Worm (Caenorhabditis elegans) whole organism, L1 larva: Measurements from ENCODE around the gene rps-11.

Experiments
- Y116A8C.19 ChIP-seq: sonication (generic microtip); optimal IDR thresholded peaks from 2 replicates; lab custom pipeline; 2016; ENCODE audit warnings: missing compliant biosample characterization, missing genetic modification characterization, borderline replicate concordance
- ama-1 ChIP-seq: fragments of 150-350 bp; optimal IDR thresholded peaks from 2 replicates; lab custom pipeline; 2014
- ceh-63 ChIP-seq: fragments of 200-800 bp; sonication (Bioruptor generic); optimal IDR thresholded peaks from 2 replicates; lab custom pipeline; 2018; ENCODE audit warnings: mild to moderate bottlenecking, missing genetic modification characterization, missing compliant biosample characterization
- ceh-82 ChIP-seq, 3 experiments: fragments of 150-350 bp in 1 of 3; sonication (generic microtip) in 2 of 3; optimal IDR thresholded peaks; 2 replicates each; lab custom pipeline; 2014 to 2017; ENCODE audit warnings: missing biosample characterization in 3 of 3, missing genetic modification characterization in 3 of 3
- ceh-88 ChIP-seq: fragments of 200-800 bp; sonication (Bioruptor generic); IDR thresholded peaks from 2 replicates; pipeline ENCODE4 v1.3.6; 2022; ENCODE audit warnings: missing genetic modification characterization, missing compliant biosample characterization
- ces-1 ChIP-seq: fragments of 150-350 bp; optimal IDR thresholded peaks from 2 replicates; lab custom pipeline; 2014; ENCODE audit warnings: missing biosample characterization, missing genetic modification reagents, missing genetic modification characterization
- dsc-1 ChIP-seq: sonication (generic microtip); optimal IDR thresholded peaks from 2 replicates; lab custom pipeline; 2016; ENCODE audit warnings: mild to moderate bottlenecking, missing genetic modification characterization, missing compliant biosample characterization
- efl-1 ChIP-seq, 4 experiments: fragments of 150-350 bp; optimal IDR thresholded peaks in 3 of 4; peaks in 1 of 4; 1 replicate in 1 of 4; 2 replicates in 3 of 4; lab custom pipeline; 2014; ENCODE audit warnings: missing biosample characterization in 2 of 4, missing genetic modification characterization in 2 of 4, missing genetic modification reagents in 2 of 4
- elt-2 ChIP-seq: sonication (generic microtip); optimal IDR thresholded peaks from 2 replicates; lab custom pipeline; 2016; ENCODE audit warnings: missing genetic modification characterization, mild to moderate bottlenecking, inconsistent platforms, missing compliant biosample characterization, missing genetic modification reagents
- ets-5 ChIP-seq: fragments of 200-800 bp; sonication (Bioruptor generic); IDR thresholded peaks from 2 replicates; pipeline ENCODE4 v1.3.6; 2022; ENCODE audit warnings: missing genetic modification characterization, missing compliant biosample characterization
- fkh-10 ChIP-seq: sonication (generic microtip); optimal IDR thresholded peaks from 2 replicates; lab custom pipeline; 2017; ENCODE audit warnings: missing biosample characterization, missing genetic modification reagents, missing genetic modification characterization
- fkh-4 ChIP-seq: sonication (generic microtip); optimal IDR thresholded peaks from 2 replicates; lab custom pipeline; 2016; ENCODE audit warnings: missing compliant biosample characterization, missing genetic modification characterization, borderline replicate concordance
- fkh-8 ChIP-seq: sonication (generic microtip); optimal IDR thresholded peaks from 2 replicates; lab custom pipeline; 2016; ENCODE audit warnings: mild to moderate bottlenecking, missing genetic modification characterization, missing compliant biosample characterization
- hpl-2 ChIP-seq: fragments of 150-350 bp; optimal IDR thresholded peaks from 2 replicates; lab custom pipeline; 2014; ENCODE audit warnings: missing biosample characterization, missing genetic modification reagents, missing genetic modification characterization
- isw-1 ChIP-seq: fragments of 200-800 bp; sonication (Bioruptor generic); IDR thresholded peaks from 2 replicates; pipeline ENCODE4 v1.3.6; 2022; ENCODE audit warnings: missing genetic modification characterization, missing compliant biosample characterization
- jun-1 ChIP-seq: fragments of 150-350 bp; optimal IDR thresholded peaks from 2 replicates; lab custom pipeline; 2014; ENCODE audit warnings: missing biosample characterization, missing genetic modification reagents, missing genetic modification characterization
- lin-13 ChIP-seq: fragments of 150-350 bp; optimal IDR thresholded peaks from 2 replicates; lab custom pipeline; 2014; ENCODE audit warnings: missing biosample characterization, missing genetic modification reagents, missing genetic modification characterization
- lin-14 ChIP-seq: fragments of 200-800 bp; sonication (Bioruptor generic); optimal IDR thresholded peaks from 2 replicates; lab custom pipeline; 2018; ENCODE audit warnings: mild to moderate bottlenecking, missing genetic modification characterization, moderate library complexity, missing compliant biosample characterization
- lir-3 ChIP-seq: sonication (generic microtip); optimal IDR thresholded peaks from 2 replicates; lab custom pipeline; 2016; ENCODE audit warnings: mild to moderate bottlenecking, missing genetic modification characterization, moderate library complexity, missing compliant biosample characterization; ENCODE audit not compliant: poor library complexity
- mab-9 ChIP-seq: fragments of 200-800 bp; sonication (Bioruptor generic); IDR thresholded peaks from 2 replicates; pipeline ENCODE4 v1.3.6; 2022; ENCODE audit warnings: missing genetic modification reagents, missing genetic modification characterization, missing compliant biosample characterization
- mdl-1 ChIP-seq, 2 experiments: fragments of 150-350 bp; optimal IDR thresholded peaks; 2 replicates each; lab custom pipeline; 2014 to 2017; ENCODE audit warnings: missing biosample characterization in 2 of 2, missing genetic modification characterization in 2 of 2, inconsistent platforms in 1 of 2
- mef-2 ChIP-seq: fragments of 150-350 bp; optimal IDR thresholded peaks from 2 replicates; lab custom pipeline; 2014; ENCODE audit warnings: missing biosample characterization, missing genetic modification characterization
- mep-1 ChIP-seq: fragments of 150-350 bp; optimal IDR thresholded peaks from 2 replicates; lab custom pipeline; 2014; ENCODE audit warnings: missing biosample characterization, missing genetic modification characterization
- nhr-11 ChIP-seq: fragments of 150-350 bp; optimal IDR thresholded peaks from 2 replicates; lab custom pipeline; 2014; ENCODE audit warnings: missing biosample characterization, missing genetic modification characterization
- nhr-12 ChIP-seq: sonication (generic microtip); optimal IDR thresholded peaks from 2 replicates; lab custom pipeline; 2017; ENCODE audit warnings: missing biosample characterization, missing genetic modification characterization
- nhr-28 ChIP-seq: fragments of 150-350 bp; optimal IDR thresholded peaks from 2 replicates; lab custom pipeline; 2014; ENCODE audit warnings: missing biosample characterization, missing genetic modification characterization
- nhr-76 ChIP-seq: sonication (generic microtip); optimal IDR thresholded peaks from 2 replicates; lab custom pipeline; 2017; ENCODE audit warnings: missing biosample characterization, missing genetic modification characterization
- nhr-77 ChIP-seq: fragments of 150-350 bp; optimal IDR thresholded peaks from 2 replicates; lab custom pipeline; 2014; ENCODE audit warnings: missing biosample characterization, missing genetic modification characterization
- nhr-84 ChIP-seq: sonication (generic microtip); optimal IDR thresholded peaks from 2 replicates; lab custom pipeline; 2017; ENCODE audit warnings: missing biosample characterization, missing genetic modification characterization
- nhr-85 ChIP-seq: sonication (generic microtip); peaks from one replicate; lab custom pipeline; 2016; ENCODE audit warnings: missing genetic modification characterization, inconsistent platforms, missing compliant biosample characterization
- pag-3 ChIP-seq: sonication (generic microtip); optimal IDR thresholded peaks from 2 replicates; lab custom pipeline; 2017; ENCODE audit warnings: missing genetic modification characterization, mild to moderate bottlenecking, missing compliant biosample characterization, antibody characterized with exemption, borderline replicate concordance; ENCODE audit not compliant: insufficient read depth
- pax-3 ChIP-seq: fragments of 200-800 bp; sonication (Bioruptor generic); optimal IDR thresholded peaks from 2 replicates; lab custom pipeline; 2018; ENCODE audit warnings: mild to moderate bottlenecking, missing genetic modification characterization, moderate library complexity, missing compliant biosample characterization
- rnt-1 ChIP-seq: sonication (generic microtip); optimal IDR thresholded peaks from 2 replicates; lab custom pipeline; 2016; ENCODE audit warnings: mild to moderate bottlenecking, missing genetic modification characterization, moderate library complexity, missing compliant biosample characterization
- snpc-4 ChIP-seq: fragments of 150-350 bp; optimal IDR thresholded peaks from 2 replicates; lab custom pipeline; 2014; ENCODE audit warnings: missing biosample characterization, missing genetic modification characterization
- sox-4 ChIP-seq: sonication (generic microtip); optimal IDR thresholded peaks from 2 replicates; lab custom pipeline; 2016; ENCODE audit warnings: missing genetic modification characterization, missing compliant biosample characterization
- swsn-7 ChIP-seq: sonication (generic microtip); optimal IDR thresholded peaks from 2 replicates; lab custom pipeline; 2016; ENCODE audit warnings: missing genetic modification characterization, missing compliant biosample characterization
- unc-130 ChIP-seq: fragments of 150-350 bp; optimal IDR thresholded peaks from 2 replicates; lab custom pipeline; 2017; ENCODE audit warnings: missing biosample characterization, missing genetic modification characterization, inconsistent platforms
- unc-62 ChIP-seq: fragments of 150-350 bp; optimal IDR thresholded peaks from 2 replicates; lab custom pipeline; 2014; ENCODE audit warnings: missing biosample characterization, missing genetic modification reagents, missing genetic modification characterization
- ztf-4 ChIP-seq: fragments of 150-350 bp; optimal IDR thresholded peaks from 2 replicates; lab custom pipeline; 2014; ENCODE audit warnings: missing biosample characterization, missing genetic modification characterization

rps-11 gene

DNA sequence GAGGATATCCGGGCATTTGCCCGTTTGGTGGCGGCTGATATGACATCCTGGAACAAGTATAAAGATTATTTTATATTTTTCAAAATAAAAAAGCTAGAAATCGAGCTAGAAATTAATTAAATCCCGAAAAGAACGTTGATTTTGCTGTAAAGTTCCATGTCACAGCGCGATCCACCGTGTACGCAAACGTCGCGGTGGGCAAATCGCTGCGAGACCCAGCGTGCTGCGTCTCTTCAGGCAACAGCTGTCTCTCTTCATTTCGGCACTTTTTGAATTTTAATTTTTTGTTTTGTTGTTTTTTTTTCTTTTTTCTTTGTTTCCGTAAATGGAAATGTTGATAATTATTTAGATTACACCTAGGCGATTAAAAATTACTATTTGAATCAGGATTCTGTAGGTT is 36.3 kb upstream of the rps-11 start, which contains the start of gene sec-24.1 (continued):
- TF ChIP-seq hpl-2 (peak; percentile 31), nhr-12 (tag; lab: Kevin White, UChicago) (no peak), dsc-1 (tag; lab: Kevin White, UChicago) (peak; percentile 94), nhr-11 (tag; lab: Kevin White, UChicago) (peak; percentile 87), mab-9 (peak; percentile 29; the same call in 1 of the 2 replicates), ceh-88 (GFP tag; lab: Robert Waterston, UW) (peak; percentile 42; the same call in 1 of the 2 replicates), swsn-7 (tag; lab: Kevin White, UChicago) (peak; percentile 93), mef-2 (tag; lab: Kevin White, UChicago) (peak; percentile 49), ets-5 (no peak), unc-130 (tag; lab: Kevin White, UChicago) (peak; percentile 94), elt-2 (tag; lab: Kevin White, UChicago) (peak; percentile 60), mdl-1 (tag; optimal IDR thresholded peaks at IDR 0.05; lab: Kevin White, UChicago) (peak in 1 of 2 experiments; percentile 83), nhr-76 (tag; lab: Kevin White, UChicago) (no peak), Y116A8C.19 (no peak), unc-62 (GFP tag; lab: Kevin White, UChicago) (no peak), fkh-4 (peak; percentile 55), lin-13 (GFP tag; lab: Kevin White, UChicago) (peak; percentile 75), nhr-28 (no peak), isw-1 (GFP tag; lab: Robert Waterston, UW) (peak; percentile 91), jun-1 (peak; percentile 85), ztf-4 (tag; lab: Kevin White, UChicago) (peak; percentile 83), lir-3 (peak; percentile 79), rnt-1 (tag; lab: Kevin White, UChicago) (peak; percentile 95), fkh-10 (GFP tag; lab: Kevin White, UChicago) (peak; percentile 11), nhr-84 (tag; lab: Kevin White, UChicago) (no peak), snpc-4 (tag; lab: Kevin White, UChicago) (peak; percentile 62), lin-14 (GFP tag; lab: Kevin White, UChicago) (peak; percentile 93), pag-3 (no peak), ceh-63 (GFP tag; lab: Kevin White, UChicago) (no peak), mep-1 (tag; lab: Kevin White, UChicago) (peak; percentile 87), sox-4 (tag; lab: Kevin White, UChicago) (peak; percentile 79), fkh-8 (tag; lab: Kevin White, UChicago) (peak; percentile 72), pax-3 (tag; lab: Kevin White, UChicago) (peak; percentile 66)
- TF ChIP-seq, all 84 proteins: peak for 60

DNA sequence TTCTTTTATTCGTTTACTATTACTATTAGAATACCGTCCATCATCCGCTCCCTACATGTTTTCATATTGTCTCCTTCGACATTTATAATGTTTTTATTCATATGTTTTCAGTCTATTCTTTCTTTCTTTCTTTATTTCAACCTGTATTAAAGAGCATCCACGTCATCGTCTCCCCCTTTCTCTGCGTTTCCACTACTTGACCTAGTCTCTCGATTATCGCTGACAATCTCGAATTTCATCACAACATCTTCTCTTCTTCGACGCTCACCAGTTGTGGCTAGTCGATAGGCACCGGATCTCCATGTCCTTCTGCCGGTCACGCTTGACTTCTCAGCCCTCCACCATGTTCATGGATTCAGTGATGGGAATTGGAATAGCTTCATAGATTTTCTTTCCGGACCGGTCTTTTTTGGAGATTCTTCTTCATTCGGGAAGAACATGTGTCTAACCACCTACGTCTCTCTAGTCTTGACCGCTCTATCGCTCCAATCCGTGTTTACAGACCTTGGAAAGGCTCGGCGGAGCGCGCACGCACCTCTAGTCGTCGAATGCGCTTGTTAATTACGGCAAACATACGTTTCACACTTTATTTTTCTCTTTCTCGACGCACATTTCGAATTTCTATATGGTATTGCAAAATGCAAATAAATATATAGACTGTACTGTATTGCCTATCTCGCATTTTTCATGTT is 34.0 kb upstream of the rps-11 start:
- no peak for TF ChIP-seq ama-1 (lab: Kevin White, UChicago)
- peak; percentile 16 for TF ChIP-seq nhr-85 (tag; lab: Kevin White, UChicago)
- no peak for TF ChIP-seq efl-1 (optimal IDR thresholded peaks at IDR 0.05; lab: Kevin White, UChicago)
- TF ChIP-seq efl-1 (GFP tag; optimal IDR thresholded peaks at IDR 0.05 in 1 of 2; lab: Kevin White, UChicago) = peak in 1 of 2 experiments; percentile 85

- no peak for TF ChIP-seq nhr-77
- TF ChIP-seq fkh-4 = peak; percentile 81
- TF ChIP-seq ceh-82 (tag; optimal IDR thresholded peaks at IDR 0.05; lab: Kevin White, UChicago) = no peak
- TF ChIP-seq dsc-1 (tag; lab: Kevin White, UChicago) = peak; percentile 92
- TF ChIP-seq ces-1 = no peak
- no peak for TF ChIP-seq snpc-4 (tag; lab: Kevin White, UChicago)
Observed at ce11 chrIV:11569795-11570194, 32.6 kb upstream of the rps-11 start.
